Worm (Caenorhabditis elegans): ENCODE results near the gene R05H10.7.

DNA sequence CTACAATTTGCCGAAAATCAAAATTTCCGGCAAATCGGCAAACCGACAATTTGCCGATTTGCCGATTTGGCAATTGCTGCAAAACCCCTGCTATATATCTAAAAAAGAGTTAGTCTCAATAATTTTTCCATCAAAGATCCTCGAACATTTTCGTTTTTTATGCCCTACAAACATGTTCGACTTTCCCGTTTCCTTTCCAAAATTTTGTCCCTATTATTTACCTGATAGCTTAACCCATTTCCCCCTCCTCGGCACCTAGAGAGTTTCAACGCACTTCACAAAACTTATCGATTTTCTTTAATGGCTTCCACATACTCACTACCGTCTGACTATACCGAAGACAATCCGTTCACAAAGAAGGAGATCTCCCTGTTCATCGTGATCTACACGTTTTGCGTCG lies 46.6 kb upstream of the R05H10.7 start, which contains the start of gene W01D2.6:
- TF ChIP-seq unc-62 (GFP tag; optimal IDR thresholded peaks at IDR 0.05) (no peak), ceh-16 (tag; optimal IDR thresholded peaks at IDR 0.05) (no peak), zag-1 (tag; optimal IDR thresholded peaks at IDR 0.05) (no peak), egl-27 (tag; optimal IDR thresholded peaks at IDR 0.05) (no peak), snpc-4 (tag; optimal IDR thresholded peaks at IDR 0.05) (no peak), elt-3 (tag; optimal IDR thresholded peaks at IDR 0.05) (no peak), nhr-6 (tag; optimal IDR thresholded peaks at IDR 0.05) (no peak), R02D3.7 (tag; optimal IDR thresholded peaks at IDR 0.05) (no peak), fos-1 (tag; optimal IDR thresholded peaks at IDR 0.05) (no peak)

Measured in whole organism, L2 larva.